Worm (Caenorhabditis elegans) whole organism, L4 larva: ENCODE data around the gene rgs-11.

Experiments
- F10B5.3 ChIP-seq: sonication (generic microtip); optimal IDR thresholded peaks from 2 replicates; lab custom pipeline; 2016; ENCODE audit warnings: mild to moderate bottlenecking, missing genetic modification characterization, missing compliant biosample characterization
- F26F4.8 ChIP-seq: fragments of 200-800 bp; sonication (Bioruptor generic); conservative IDR thresholded peaks from 2 replicates; pipeline ENCODE4 v1.3.6; 2022; ENCODE audit warnings: missing genetic modification characterization, missing compliant biosample characterization
- T20F7.1 ChIP-seq: fragments of 200-800 bp; sonication (Bioruptor generic); optimal IDR thresholded peaks from 2 replicates; lab custom pipeline; 2018; ENCODE audit warnings: mild to moderate bottlenecking, missing genetic modification characterization, missing compliant biosample characterization
- T26A8.4 ChIP-seq: fragments of 200-800 bp; sonication (Bioruptor generic); IDR thresholded peaks from 2 replicates; pipeline ENCODE4 v1.3.6; 2022; ENCODE audit warnings: missing genetic modification characterization, missing compliant biosample characterization
- Y75B8A.6 ChIP-seq: fragments of 200-800 bp; sonication (Bioruptor generic); IDR thresholded peaks from 2 replicates; pipeline ENCODE4 v1.3.6; 2022; ENCODE audit warnings: missing genetic modification reagents, missing genetic modification characterization, missing compliant biosample characterization
- ZK337.2 ChIP-seq: fragments of 200-800 bp; sonication (Bioruptor generic); IDR thresholded peaks from 2 replicates; pipeline ENCODE4 v1.3.6; 2022; ENCODE audit warnings: missing genetic modification reagents, missing genetic modification characterization, missing compliant biosample characterization
- attf-4 ChIP-seq: sonication (generic microtip); optimal IDR thresholded peaks from 3 replicates; lab custom pipeline; 2017; ENCODE audit warnings: missing biosample characterization, missing genetic modification characterization
- ceh-44 ChIP-seq: fragments of 200-800 bp; sonication (Bioruptor generic); IDR thresholded peaks from 2 replicates; pipeline ENCODE4 v1.3.6; 2022; ENCODE audit warnings: missing genetic modification reagents, missing genetic modification characterization, missing compliant biosample characterization
- cey-2 ChIP-seq: sonication (generic microtip); optimal IDR thresholded peaks from 3 replicates; lab custom pipeline; 2017; ENCODE audit warnings: missing genetic modification characterization, mild to moderate bottlenecking, missing compliant biosample characterization, antibody characterized with exemption, borderline replicate concordance; ENCODE audit not compliant: insufficient read depth
- daf-16 ChIP-seq, 3 experiments: sonication (generic microtip); optimal IDR thresholded peaks; 2 replicates each; lab custom pipeline; 2016 to 2017; ENCODE audit warnings: missing genetic modification characterization in 3 of 3, missing genetic modification reagents in 3 of 3, mild to moderate bottlenecking in 2 of 3, missing compliant biosample characterization in 2 of 3, missing biosample characterization in 1 of 3, moderate library complexity in 1 of 3
- daf-19 ChIP-seq: fragments of 200-800 bp; sonication (Bioruptor generic); conservative IDR thresholded peaks from 2 replicates; pipeline ENCODE4 v1.3.6; 2022; ENCODE audit warnings: missing genetic modification characterization, missing compliant biosample characterization
- daf-8 ChIP-seq: fragments of 200-800 bp; sonication (Bioruptor generic); IDR thresholded peaks from 2 replicates; pipeline ENCODE4 v1.3.6; 2022; ENCODE audit warnings: missing genetic modification characterization, missing compliant biosample characterization
- dmd-6 ChIP-seq: fragments of 200-800 bp; sonication (Bioruptor generic); IDR thresholded peaks from 2 replicates; pipeline ENCODE4 v1.3.6; 2022; ENCODE audit warnings: missing genetic modification reagents, missing genetic modification characterization, missing compliant biosample characterization
- dmd-9 ChIP-seq: fragments of 200-800 bp; sonication (Bioruptor generic); IDR thresholded peaks from 2 replicates; pipeline ENCODE4 v1.3.6; 2022; ENCODE audit warnings: missing genetic modification reagents, missing genetic modification characterization, missing compliant biosample characterization
- duxl-1 ChIP-seq: sonication (generic microtip); optimal IDR thresholded peaks from 2 replicates; lab custom pipeline; 2016; ENCODE audit warnings: mild to moderate bottlenecking, missing genetic modification characterization, moderate library complexity, missing compliant biosample characterization; ENCODE audit not compliant: poor library complexity
- hlh-30 ChIP-seq: sonication (generic microtip); optimal IDR thresholded peaks from 2 replicates; lab custom pipeline; 2017; ENCODE audit warnings: antibody characterized with exemption, mild to moderate bottlenecking, missing genetic modification characterization, missing compliant biosample characterization; ENCODE audit not compliant: insufficient read depth
- lin-38 ChIP-seq: fragments of 200-800 bp; sonication (Bioruptor generic); IDR thresholded peaks from 2 replicates; pipeline ENCODE4 v1.3.6; 2022; ENCODE audit warnings: missing genetic modification reagents, missing genetic modification characterization, missing compliant biosample characterization
- lir-3 ChIP-seq: sonication (generic microtip); optimal IDR thresholded peaks from 2 replicates; lab custom pipeline; 2016; ENCODE audit warnings: mild to moderate bottlenecking, missing genetic modification characterization, missing compliant biosample characterization
- lsy-2 ChIP-seq, 2 experiments: fragments of 150-350 bp in 1 of 2; sonication (generic microtip) in 1 of 2; optimal IDR thresholded peaks; 2 replicates each; lab custom pipeline; 2014 to 2017; ENCODE audit warnings: missing biosample characterization in 2 of 2, missing genetic modification characterization in 2 of 2
- mep-1 ChIP-seq: fragments of 150-350 bp; sonication (generic microtip); optimal IDR thresholded peaks from 3 replicates; lab custom pipeline; 2014; ENCODE audit warnings: missing biosample characterization, missing genetic modification characterization
- nhr-102 ChIP-seq: sonication (generic microtip); optimal IDR thresholded peaks from 2 replicates; lab custom pipeline; 2016; ENCODE audit warnings: mild to moderate bottlenecking, missing genetic modification characterization, moderate library complexity, missing compliant biosample characterization
- nhr-41 ChIP-seq: fragments of 200-800 bp; sonication (Bioruptor generic); IDR thresholded peaks from 2 replicates; pipeline ENCODE4 v1.3.6; 2022; ENCODE audit warnings: missing genetic modification reagents, missing genetic modification characterization, missing compliant biosample characterization
- nhr-42 ChIP-seq: fragments of 200-800 bp; sonication (Bioruptor generic); IDR thresholded peaks from 2 replicates; pipeline ENCODE4 v1.3.6; 2022; ENCODE audit warnings: missing genetic modification characterization, missing compliant biosample characterization
- nhr-48 ChIP-seq: sonication (generic microtip); optimal IDR thresholded peaks from 2 replicates; lab custom pipeline; 2016; ENCODE audit warnings: mild to moderate bottlenecking, missing genetic modification characterization, missing compliant biosample characterization
- nhr-6 ChIP-seq: fragments of 150-350 bp; optimal IDR thresholded peaks from 2 replicates; lab custom pipeline; 2014; ENCODE audit warnings: missing biosample characterization, missing genetic modification characterization
- php-3 ChIP-seq: fragments of 200-800 bp; sonication (Bioruptor generic); IDR thresholded peaks from 2 replicates; pipeline ENCODE4 v1.3.6; 2022; ENCODE audit warnings: missing genetic modification reagents, missing genetic modification characterization, missing compliant biosample characterization
- pqm-1 ChIP-seq: sonication (generic microtip); optimal IDR thresholded peaks from 2 replicates; lab custom pipeline; 2017; ENCODE audit warnings: missing biosample characterization, missing genetic modification characterization
- snpc-4 ChIP-seq: fragments of 150-350 bp; optimal IDR thresholded peaks from 2 replicates; lab custom pipeline; 2014; ENCODE audit warnings: missing biosample characterization, missing genetic modification characterization
- unc-62 ChIP-seq, 3 experiments: fragments of 150-350 bp in 1 of 3; sonication (generic microtip); optimal IDR thresholded peaks in 2 of 3; peaks in 1 of 3; 1 replicate in 1 of 3; 2 replicates in 2 of 3; lab custom pipeline; 2014 to 2017; ENCODE audit warnings: missing biosample characterization in 3 of 3, missing genetic modification characterization in 3 of 3, missing genetic modification reagents in 3 of 3, missing genotype in 1 of 3
- vab-7 ChIP-seq: fragments of 200-800 bp; sonication (Bioruptor generic); IDR thresholded peaks from 2 replicates; pipeline ENCODE4 v1.3.6; 2022; ENCODE audit warnings: missing genetic modification reagents, missing genetic modification characterization, missing compliant biosample characterization
- zag-1 ChIP-seq: fragments of 150-350 bp; optimal IDR thresholded peaks from 2 replicates; lab custom pipeline; 2014; ENCODE audit warnings: missing biosample characterization, missing genetic modification characterization

rgs-11 gene

ce11 chrX:14978756-14979155 is 14.4 kb downstream of the rgs-11 start (continued):
- TF ChIP-seq cey-2 (no peak), unc-62 (GFP tag; optimal IDR thresholded peaks at IDR 0.05 in 1 of 2; lab: Kevin White, UChicago) (no peak), unc-62 (tag; optimal IDR thresholded peaks at IDR 0.05; lab: Kevin White, UChicago) (no peak), nhr-102 (tag; lab: Kevin White, UChicago) (no peak), dmd-9 (GFP tag; lab: Robert Waterston, UW) (no peak), nhr-48 (tag; lab: Kevin White, UChicago) (no peak), Y75B8A.6 (GFP tag; lab: Robert Waterston, UW) (no peak), attf-4 (tag; lab: Kevin White, UChicago) (no peak), hlh-30 (tag; lab: Kevin White, UChicago) (peak; percentile 19), vab-7 (GFP tag; lab: Robert Waterston, UW) (no peak), pqm-1 (tag; lab: Kevin White, UChicago) (no peak), lsy-2 (tag; optimal IDR thresholded peaks at IDR 0.05; lab: Kevin White, UChicago) (peak in 1 of 2 experiments; percentile 64)
- TF ChIP-seq, all 104 proteins: peak for 15

- TF ChIP-seq snpc-4 (tag; lab: Kevin White, UChicago) (no peak), F10B5.3 (tag; lab: Kevin White, UChicago) (no peak), F26F4.8 (GFP tag; lab: Robert Waterston, UW) (no peak), nhr-6 (tag; lab: Kevin White, UChicago) (no peak), zag-1 (tag; lab: Kevin White, UChicago) (no peak), daf-19 (GFP tag; lab: Robert Waterston, UW) (no peak), duxl-1 (tag; lab: Kevin White, UChicago) (no peak), nhr-41 (GFP tag; lab: Robert Waterston, UW) (no peak), lir-3 (tag; lab: Kevin White, UChicago) (no peak), lsy-2 (tag; optimal IDR thresholded peaks at IDR 0.05; lab: Kevin White, UChicago) (no peak), T26A8.4 (GFP tag; lab: Robert Waterston, UW) (no peak), mep-1 (tag; lab: Kevin White, UChicago) (no peak), nhr-42 (GFP tag; lab: Robert Waterston, UW) (no peak), daf-8 (GFP tag; lab: Robert Waterston, UW) (no peak), ceh-44 (GFP tag; lab: Robert Waterston, UW) (no peak)
Observed at ce11 chrX:14979388-14979787, 15.0 kb downstream of the rgs-11 start, which contains the start of gene emre-1. Gene emre-1, plus strand, starts transcription at chrX:14979688.

ce11 chrX:14981620-14982019 is 17.3 kb downstream of the rgs-11 start:
- 0 out of 2 replicates have a peak, but pooled peaks have one; percentile 38 for TF ChIP-seq php-3
- TF ChIP-seq lin-38 (GFP tag; lab: Robert Waterston, UW), result peak; percentile 55
- peak; percentile 2 for TF ChIP-seq T20F7.1 (GFP tag; lab: Kevin White, UChicago)
- TF ChIP-seq pqm-1 (tag; lab: Kevin White, UChicago), result peak; percentile 30
- TF ChIP-seq dmd-6 (GFP tag; lab: Robert Waterston, UW), result peak; percentile 55

ce11 chrX:14982525-14982924 is 18.2 kb downstream of the rgs-11 start, which contains the start of gene plp-2:
Gene plp-2, minus strand, starts transcription at chrX:14982804.
- TF ChIP-seq lin-38 (GFP tag; lab: Robert Waterston, UW) (peak; percentile 62), unc-62 (GFP tag; optimal IDR thresholded peaks at IDR 0.05 in 1 of 2; lab: Kevin White, UChicago) (peak in 1 of 2 experiments; percentile 79), unc-62 (tag; optimal IDR thresholded peaks at IDR 0.05; lab: Kevin White, UChicago) (no peak), daf-16 (GFP tag; optimal IDR thresholded peaks at IDR 0.05; lab: Kevin White, UChicago) (no peak), daf-16 (tag; optimal IDR thresholded peaks at IDR 0.05; lab: Kevin White, UChicago) (no peak), ZK337.2 (no peak), hlh-30 (tag; lab: Kevin White, UChicago) (peak; percentile 37)
